Fruit fly (Drosophila melanogaster): ENCODE measurements around the gene Gtpx.

Gene Gtpx

dm6 chr3L:3301171-3301738, 24.8 kb upstream of the Gtpx start (continued):
- TF ChIP-seq Hr3 (GFP tag; optimal IDR thresholded peaks at IDR 0.05), result peak; percentile 88
- peak; percentile 80 for TF ChIP-seq fu2 (GFP tag; optimal IDR thresholded peaks at IDR 0.05)
- TF ChIP-seq slbo (GFP tag; IDR thresholded peaks at IDR 0.05), result peak; percentile 90
- peak; percentile 88 for TF ChIP-seq bcd (GFP tag; optimal IDR thresholded peaks at IDR 0.05)
- peak in 1 of 2 experiments; percentile 96 for TF ChIP-seq eve (GFP tag; optimal IDR thresholded peaks at IDR 0.05)
- TF ChIP-seq grau (tag; optimal IDR thresholded peaks at IDR 0.05), result peak; percentile 93
- TF ChIP-seq CrebB (tag; optimal IDR thresholded peaks at IDR 0.05), result peak; percentile 89
- peak; percentile 93 for TF ChIP-seq nmo (GFP tag; optimal IDR thresholded peaks at IDR 0.05)
- TF ChIP-seq Doc2 (GFP tag; IDR thresholded peaks at IDR 0.05), result no peak
- peak; percentile 86 for TF ChIP-seq jing (GFP tag; optimal IDR thresholded peaks at IDR 0.05)
- TF ChIP-seq CG1529 (GFP tag; optimal IDR thresholded peaks at IDR 0.05), result peak; percentile 89
- no peak for TF ChIP-seq vnd (GFP tag; IDR thresholded peaks at IDR 0.05; ENCODE audit: partially characterized antibody)
- peak; percentile 36 for TF ChIP-seq CG17912 (GFP tag; optimal IDR thresholded peaks at IDR 0.05)
- TF ChIP-seq crol (GFP tag; IDR thresholded peaks at IDR 0.05), result peak; percentile 96
- peak; percentile 86 for TF ChIP-seq CG10147 (GFP tag; optimal IDR thresholded peaks at IDR 0.05)
- peak; percentile 86 for TF ChIP-seq H15 (GFP tag; IDR thresholded peaks at IDR 0.05)
- TF ChIP-seq CG17359 (tag; optimal IDR thresholded peaks at IDR 0.05), result peak; percentile 95
- peak; percentile 88 for TF ChIP-seq CG16863 (GFP tag; optimal IDR thresholded peaks at IDR 0.05)
- TF ChIP-seq run (tag; optimal IDR thresholded peaks at IDR 0.05), result peak; percentile 90
- TF ChIP-seq HHEX (GFP tag; optimal IDR thresholded peaks at IDR 0.05), result peak; percentile 89
- TF ChIP-seq CG18764 (GFP tag; optimal IDR thresholded peaks at IDR 0.05), result peak; percentile 85
- no peak for TF ChIP-seq knrl (GFP tag; IDR thresholded peaks at IDR 0.05; ENCODE audit: partially characterized antibody)
- TF ChIP-seq gcm (GFP tag; optimal IDR thresholded peaks at IDR 0.05), result peak; percentile 93
- TF ChIP-seq ash1 (GFP tag; optimal IDR thresholded peaks at IDR 0.05), result no peak
- peak; percentile 73 for TF ChIP-seq Drgx (GFP tag; IDR thresholded peaks at IDR 0.05)
- TF ChIP-seq BtbVII (GFP tag; optimal IDR thresholded peaks at IDR 0.05), result peak; percentile 89
- peak; percentile 92 for TF ChIP-seq CG7556 (GFP tag; optimal IDR thresholded peaks at IDR 0.05)
- peak; percentile 88 for TF ChIP-seq crc (GFP tag; optimal IDR thresholded peaks at IDR 0.05)
- peak; percentile 90 for TF ChIP-seq Dbx (GFP tag; IDR thresholded peaks at IDR 0.05)
- TF ChIP-seq Dfd (GFP tag; optimal IDR thresholded peaks at IDR 0.05), result no peak
- peak; percentile 75 for TF ChIP-seq CG14667 (GFP tag; IDR thresholded peaks at IDR 0.05)
- no peak; the same call in 1 of the 2 replicates for TF ChIP-seq Bgb (GFP tag; IDR thresholded peaks at IDR 0.05; ENCODE audit: partially characterized antibody)
- TF ChIP-seq Abd-B (GFP tag; optimal IDR thresholded peaks at IDR 0.05), result peak; percentile 85
- peak; percentile 74 for TF ChIP-seq btn (GFP tag; optimal IDR thresholded peaks at IDR 0.05)
- TF ChIP-seq Ravus (GFP tag; IDR thresholded peaks at IDR 0.05), result peak; percentile 70; the same call in 1 of the 2 replicates
- no peak for TF ChIP-seq Elba2 (GFP tag; optimal IDR thresholded peaks at IDR 0.05)
- TF ChIP-seq CG30403 (GFP tag; optimal IDR thresholded peaks at IDR 0.05), result peak; percentile 93
- TF ChIP-seq psq (GFP tag; optimal IDR thresholded peaks at IDR 0.05), result peak; percentile 60
- peak; percentile 84 for TF ChIP-seq NC2α (GFP tag; optimal IDR thresholded peaks at IDR 0.05)
- TF ChIP-seq slp2 (GFP tag; optimal IDR thresholded peaks at IDR 0.05), result peak; percentile 84
- peak; percentile 73; the same call in 1 of the 2 replicates for TF ChIP-seq bowl (GFP tag; IDR thresholded peaks at IDR 0.05)
- TF ChIP-seq CG11696 (GFP tag; IDR thresholded peaks at IDR 0.05), result peak; percentile 73
- peak; percentile 77 for TF ChIP-seq CG9876 (GFP tag; optimal IDR thresholded peaks at IDR 0.05)
- TF ChIP-seq repo (GFP tag; optimal IDR thresholded peaks at IDR 0.05), result peak; percentile 73
- peak; percentile 59 for TF ChIP-seq CG4404 (GFP tag; IDR thresholded peaks at IDR 0.05)
- peak; percentile 72 for TF ChIP-seq CG10321 (GFP tag; IDR thresholded peaks at IDR 0.05)
- TF ChIP-seq CG1233 (GFP tag; optimal IDR thresholded peaks at IDR 0.05), result peak; percentile 90
- peak; percentile 89 for TF ChIP-seq sqz (GFP tag; optimal IDR thresholded peaks at IDR 0.05)
- TF ChIP-seq Ada2b (GFP tag; IDR thresholded peaks at IDR 0.05), result peak; percentile 89
- TF ChIP-seq sna (GFP tag; IDR thresholded peaks at IDR 0.05; ENCODE audit: partially characterized antibody), result no peak
- TF ChIP-seq eyg (GFP tag; optimal IDR thresholded peaks at IDR 0.05), result peak; percentile 91
